Fruit fly (Drosophila melanogaster): ENCODE measurements around the gene CG6048.

- TF ChIP-seq Dll (optimal IDR thresholded peaks at IDR 0.05) (no peak), psq (optimal IDR thresholded peaks at IDR 0.05) (no peak)
These were observed 25.6 kb upstream of the CG6048 start for dm6 chrX:5926718-5927117.

Measured in whole organism.